Fruit fly (Drosophila melanogaster) whole organism, wandering third instar larva: Measurements from ENCODE around the gene CG13384.
A peak's percentile ranks its signal among the peaks of the same experiment; 100 is the strongest.

Source experiments
- Abd-B ChIP-seq: fragments of >200 bp; optimal IDR thresholded peaks from 2 replicates; lab custom pipeline; 2017; ENCODE audit warnings: missing biosample characterization, missing genetic modification characterization
- CG32264 ChIP-seq: fragments of 200-800 bp; sonication (Bioruptor generic); optimal IDR thresholded peaks from 2 replicates; lab custom pipeline; 2016; ENCODE audit warnings: missing biosample characterization, missing genetic modification characterization
- CG9705 ChIP-seq: fragments of 200-800 bp; sonication (Bioruptor generic); optimal IDR thresholded peaks from 2 replicates; lab custom pipeline; 2018; ENCODE audit warnings: missing biosample characterization, mild to moderate bottlenecking, missing genetic modification characterization
- Dfd ChIP-seq: fragments of >200 bp; optimal IDR thresholded peaks from 2 replicates; lab custom pipeline; 2017; ENCODE audit warnings: missing biosample characterization, missing genetic modification characterization
- Dif ChIP-seq: fragments of 200-275, 200-300 bp; sonication (Bioruptor generic); optimal IDR thresholded peaks from 2 replicates; lab custom pipeline; 2018; ENCODE audit warnings: missing biosample characterization, missing genetic modification characterization; ENCODE audit not compliant: partially characterized antibody
- HLH106 ChIP-seq: fragments of 200-800 bp; optimal IDR thresholded peaks from 3 replicates; lab custom pipeline; 2019; ENCODE audit warnings: missing biosample characterization, mild to moderate bottlenecking, missing genetic modification characterization, moderate library complexity
- Hnf4 ChIP-seq: fragments of 200-800 bp; sonication (Bioruptor generic); optimal IDR thresholded peaks from 2 replicates; lab custom pipeline; 2016; ENCODE audit warnings: missing biosample characterization, mild to moderate bottlenecking, missing genetic modification characterization
- Hr83 ChIP-seq: fragments of 200-300 bp; sonication (Bioruptor generic); optimal IDR thresholded peaks from 2 replicates; lab custom pipeline; 2016; ENCODE audit warnings: missing biosample characterization, mild to moderate bottlenecking, missing genetic modification characterization, moderate library complexity; ENCODE audit not compliant: poor library complexity, severe bottlenecking
- Jra ChIP-seq: sonication (Bioruptor generic); optimal IDR thresholded peaks from 2 replicates; lab custom pipeline; 2016; ENCODE audit warnings: missing biosample characterization, missing genetic modification characterization
- Mio ChIP-seq: sonication (Bioruptor generic); optimal IDR thresholded peaks from 2 replicates; lab custom pipeline; 2016; ENCODE audit warnings: missing biosample characterization, missing genetic modification characterization
- Myc ChIP-seq: fragments of >200 bp; optimal IDR thresholded peaks from 2 replicates; lab custom pipeline; 2017
- OdsH ChIP-seq: fragments of 200-800 bp; sonication (Bioruptor generic); optimal IDR thresholded peaks from 2 replicates; lab custom pipeline; 2016; ENCODE audit warnings: missing biosample characterization, mild to moderate bottlenecking, missing genetic modification characterization
- Rel ChIP-seq, 2 experiments: fragments of 200-800 bp; sonication (Bioruptor generic) in 1 of 2; optimal IDR thresholded peaks; 2 replicates in 1 of 2; 3 replicates in 1 of 2; lab custom pipeline; 2016 to 2019; ENCODE audit warnings: mild to moderate bottlenecking in 2 of 2, missing biosample characterization in 2 of 2, missing genetic modification characterization in 2 of 2, moderate library complexity in 1 of 2
- Sp1 ChIP-seq: fragments of 200-800 bp; sonication (Bioruptor generic); optimal IDR thresholded peaks from 3 replicates; lab custom pipeline; 2019; ENCODE audit warnings: missing biosample characterization, mild to moderate bottlenecking, missing genetic modification characterization, moderate library complexity
- Vsx2 ChIP-seq: fragments of 200-300, 225-300 bp; sonication (Bioruptor generic); optimal IDR thresholded peaks from 2 replicates; lab custom pipeline; 2018; ENCODE audit warnings: missing biosample characterization, missing genetic modification characterization; ENCODE audit not compliant: partially characterized antibody
- br ChIP-seq: fragments of 200-800 bp; sonication (Bioruptor generic); optimal IDR thresholded peaks from 2 replicates; lab custom pipeline; 2016; ENCODE audit warnings: missing biosample characterization, missing genetic modification characterization
- dl ChIP-seq, 2 experiments: fragments of 175-275, 200-275 bp in 1 of 2; fragments of 200-275 bp in 1 of 2; sonication (Bioruptor generic); optimal IDR thresholded peaks; lab custom pipeline; 2018; ENCODE audit warnings: mild to moderate bottlenecking in 2 of 2, missing biosample characterization in 2 of 2, missing genetic modification characterization in 2 of 2, moderate library complexity in 2 of 2; ENCODE audit not compliant: partially characterized antibody in 2 of 2, insufficient read depth in 1 of 2
- dmrt93B ChIP-seq: fragments of 200-800 bp; sonication (Bioruptor generic); optimal IDR thresholded peaks from 2 replicates; lab custom pipeline; 2018; ENCODE audit warnings: missing biosample characterization, mild to moderate bottlenecking, missing genetic modification characterization
- ey ChIP-seq: fragments of 200-800 bp; sonication (Bioruptor generic); optimal IDR thresholded peaks from 2 replicates; lab custom pipeline; 2016; ENCODE audit warnings: missing biosample characterization, missing genetic modification characterization
- foxo ChIP-seq, 2 experiments: fragments of 200-800 bp; sonication (Bioruptor generic); optimal IDR thresholded peaks; 2 replicates in 1 of 2; 3 replicates in 1 of 2; lab custom pipeline; 2016 to 2017; ENCODE audit warnings: missing biosample characterization in 2 of 2, missing genetic modification characterization in 2 of 2
- lola ChIP-seq: fragments of >200 bp; optimal IDR thresholded peaks from 2 replicates; lab custom pipeline; 2017; ENCODE audit warnings: missing biosample characterization, missing genetic modification characterization
- pan ChIP-seq: fragments of >200 bp; optimal IDR thresholded peaks from 2 replicates; lab custom pipeline; 2017
- psq ChIP-seq: fragments of 200-800 bp; sonication (Bioruptor generic); optimal IDR thresholded peaks from 3 replicates; lab custom pipeline; 2017; ENCODE audit warnings: missing biosample characterization, mild to moderate bottlenecking, missing genetic modification characterization, moderate library complexity
- rgr ChIP-seq: fragments of 200-800 bp; sonication (Bioruptor generic); optimal IDR thresholded peaks from 3 replicates; lab custom pipeline; 2016; ENCODE audit warnings: missing biosample characterization, mild to moderate bottlenecking, missing genetic modification characterization
- sage ChIP-seq: fragments of 200-800 bp; sonication (Bioruptor generic); optimal IDR thresholded peaks from 2 replicates; lab custom pipeline; 2016; ENCODE audit warnings: missing biosample characterization, mild to moderate bottlenecking, missing genetic modification characterization
- woc ChIP-seq: sonication (Bioruptor generic); optimal IDR thresholded peaks from 2 replicates; lab custom pipeline; 2016; ENCODE audit warnings: missing biosample characterization, mild to moderate bottlenecking, missing genetic modification characterization

The CG13384 gene

DNA sequence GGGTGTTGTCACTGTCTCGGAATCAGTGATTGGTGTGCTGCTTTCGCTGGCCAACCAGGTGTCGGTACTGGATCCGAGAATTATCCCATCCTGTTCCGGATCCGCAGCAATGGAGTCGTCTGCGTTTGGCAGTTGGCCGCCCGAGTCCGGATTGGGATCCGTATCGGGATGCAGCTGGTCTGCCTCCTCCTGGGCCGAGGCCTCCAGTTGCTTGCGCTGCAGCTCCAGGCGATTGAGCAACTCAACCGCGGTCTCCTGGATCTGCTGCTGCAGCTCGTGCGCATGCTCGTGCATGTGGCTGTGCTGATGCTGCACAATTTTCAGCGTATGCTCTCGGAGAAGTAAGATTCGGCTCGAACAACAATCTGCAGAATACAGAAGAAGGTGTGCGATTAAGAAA, 47.9 kb downstream of the CG13384 start:
- TF ChIP-seq pan (lab: Kevin White, UChicago) (no peak), Mio (GFP tag; lab: Kevin White, UChicago) (no peak), br (GFP tag; lab: Kevin White, UChicago) (no peak), CG32264 (GFP tag; lab: Kevin White, UChicago) (no peak), Rel (GFP tag; optimal IDR thresholded peaks at IDR 0.05; lab: Kevin White, UChicago) (no peak), Rel (tag; optimal IDR thresholded peaks at IDR 0.05; lab: Kevin White, UChicago) (no peak), Dfd (no peak), lola (GFP tag; lab: Kevin White, UChicago) (no peak), Sp1 (GFP tag; lab: Kevin White, UChicago) (no peak), sage (no peak), psq (GFP tag; lab: Kevin White, UChicago) (no peak), foxo (GFP tag; optimal IDR thresholded peaks at IDR 0.05; lab: Kevin White, UChicago) (no peak), dl (GFP tag; optimal IDR thresholded peaks at IDR 0.05; lab: Kevin White, UChicago; ENCODE audit: insufficient read depth in 1 of 2, partially characterized antibody in 2 of 2) (no peak), Dif (GFP tag; lab: Kevin White, UChicago) (no peak), Abd-B (no peak)
- TF ChIP-seq, all 38 proteins: peak for 0

DNA sequence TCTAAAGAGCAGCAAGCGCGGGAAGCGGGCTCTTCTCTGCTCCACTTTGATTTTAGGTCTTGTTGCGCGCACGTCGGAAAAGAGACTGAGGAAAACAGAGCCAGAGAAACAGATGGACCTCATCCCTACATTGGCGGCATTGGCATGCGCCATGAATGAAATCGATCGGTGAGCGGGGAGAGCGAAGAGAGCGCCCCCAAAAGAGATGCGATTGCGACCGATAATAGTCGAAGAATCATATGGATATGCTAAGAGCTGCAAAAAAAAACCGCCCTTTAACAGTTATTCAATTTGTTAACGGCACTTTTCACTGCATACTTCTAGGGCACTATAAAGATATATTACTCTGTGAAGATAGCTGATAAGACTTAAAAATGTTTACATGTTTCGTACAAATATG, 49.3 kb downstream of the CG13384 start, which contains the start of gene grk:
Gene grk (minus strand): TSS at position 87 of the 400 bp plus-strand sequence.
- TF ChIP-seq foxo (GFP tag; optimal IDR thresholded peaks at IDR 0.05; lab: Kevin White, UChicago), result no peak
- TF ChIP-seq Dif (GFP tag; lab: Kevin White, UChicago), result peak; percentile 22
- TF ChIP-seq HLH106, result no peak
- TF ChIP-seq, all 38 proteins: peak for 1

DNA sequence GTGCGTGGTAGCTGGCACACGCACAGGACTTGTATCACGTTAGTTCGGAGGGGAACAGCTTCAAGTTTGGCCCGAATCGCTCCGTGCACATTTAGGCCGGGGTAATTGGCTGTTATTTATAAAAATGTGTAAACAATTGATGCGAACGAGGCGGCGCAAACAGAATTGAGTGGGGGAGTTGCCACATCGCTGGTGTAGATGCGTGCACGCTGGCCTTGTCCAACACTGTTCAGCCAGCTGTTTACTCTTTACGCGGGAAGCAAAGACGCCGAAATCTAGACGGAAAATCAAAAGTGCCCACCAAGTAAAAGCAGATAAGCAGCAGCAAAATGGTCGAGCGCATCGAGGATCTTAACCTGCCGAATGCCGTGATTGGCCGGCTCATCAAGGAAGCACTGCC, 52.9 kb downstream of the CG13384 start, which contains the start of the genes D12 and Chrac-14:
Gene D12 (minus strand): TSS at position 190 of the 400 bp plus-strand sequence.
Gene Chrac-14 (plus strand): TSS at position 230 of the 400 bp plus-strand sequence.
- TF ChIP-seq Dif (GFP tag; lab: Kevin White, UChicago) (no peak), Mio (GFP tag; lab: Kevin White, UChicago) (no peak), ey (no peak), rgr (GFP tag; lab: Kevin White, UChicago) (no peak), Vsx2 (GFP tag; lab: Kevin White, UChicago) (no peak), dmrt93B (GFP tag; lab: Kevin White, UChicago) (no peak), woc (GFP tag; lab: Kevin White, UChicago) (no peak), Myc (lab: Kevin White, UChicago) (peak; percentile 0), Hnf4 (no peak), Abd-B (no peak), Jra (no peak), OdsH (GFP tag; lab: Kevin White, UChicago) (peak; percentile 4), psq (GFP tag; lab: Kevin White, UChicago) (peak; percentile 41), Dfd (no peak), lola (GFP tag; lab: Kevin White, UChicago) (no peak), Hr83 (peak; percentile 87)
- TF ChIP-seq, all 38 proteins: peak for 4

DNA sequence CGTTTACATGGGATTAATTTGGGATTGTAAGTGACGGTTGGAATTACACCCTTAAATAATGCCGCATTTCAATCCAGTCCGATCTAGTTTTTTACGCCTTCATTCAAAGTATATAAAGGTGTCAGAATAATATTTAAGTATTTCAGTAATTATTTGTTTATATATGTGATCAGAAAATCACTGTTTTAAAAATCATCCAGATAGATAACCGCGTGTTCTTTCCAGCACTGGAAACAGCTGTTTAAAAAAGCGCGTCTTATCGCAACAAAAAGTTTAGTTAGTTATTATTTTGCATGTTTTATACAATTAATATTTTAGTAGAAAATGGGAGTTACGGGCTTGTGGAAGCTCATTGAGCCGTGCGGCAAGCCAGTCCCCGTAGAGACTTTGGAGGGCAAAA, 53.8 kb downstream of the CG13384 start, which contains the start of gene mus201:
Gene mus201 (plus strand): TSS at position 118 of the 400 bp plus-strand sequence.
- TF ChIP-seq ey (no peak), CG9705 (GFP tag; lab: Kevin White, UChicago) (peak; percentile 0)
